Worm (Caenorhabditis elegans) whole organism, late embryonic: ENCODE data around the gene sams-5.
"Not testable (repeated sequence)": the region's sequence is repeated elsewhere in the genome, so short reads cannot be mapped to it uniquely, and the experiment has no call there.

Experiments used
- C38D4.7 ChIP-seq: fragments of 200-800 bp; sonication (Bioruptor generic); optimal IDR thresholded peaks from 2 replicates; lab custom pipeline; 2018; ENCODE audit warnings: mild to moderate bottlenecking, missing genetic modification characterization, moderate library complexity, missing compliant biosample characterization
- F13H6.1 ChIP-seq: sonication (generic microtip); optimal IDR thresholded peaks from 2 replicates; lab custom pipeline; 2016; ENCODE audit warnings: missing genetic modification characterization, missing compliant biosample characterization
- K02D7.2 ChIP-seq: sonication (generic microtip); optimal IDR thresholded peaks from 2 replicates; lab custom pipeline; 2017; ENCODE audit warnings: mild to moderate bottlenecking, missing genetic modification characterization, missing compliant biosample characterization
- K09A11.1 ChIP-seq: sonication (generic microtip); optimal IDR thresholded peaks from 2 replicates; lab custom pipeline; 2017; ENCODE audit warnings: antibody characterized with exemption, mild to moderate bottlenecking, missing genetic modification characterization, missing compliant biosample characterization; ENCODE audit not compliant: insufficient read depth
- Y22D7AL.16 ChIP-seq: sonication (generic microtip); optimal IDR thresholded peaks from 2 replicates; lab custom pipeline; 2016; ENCODE audit warnings: missing genetic modification characterization, missing compliant biosample characterization
- ahr-1 ChIP-seq: sonication (generic microtip); optimal IDR thresholded peaks from 2 replicates; lab custom pipeline; 2016; ENCODE audit warnings: missing genetic modification characterization, missing compliant biosample characterization
- ceh-14 ChIP-seq: sonication (generic microtip); optimal IDR thresholded peaks from 2 replicates; lab custom pipeline; 2016; ENCODE audit warnings: missing genotype, missing genetic modification characterization, missing compliant biosample characterization
- ceh-19 ChIP-seq: fragments of 200-800 bp; sonication (Bioruptor generic); optimal IDR thresholded peaks from 2 replicates; lab custom pipeline; 2018; ENCODE audit warnings: mild to moderate bottlenecking, missing genetic modification characterization, missing compliant biosample characterization
- ceh-2 ChIP-seq: sonication (generic microtip); optimal IDR thresholded peaks from 2 replicates; lab custom pipeline; 2016; ENCODE audit warnings: missing genotype, missing genetic modification characterization, missing compliant biosample characterization
- ceh-24 ChIP-seq: sonication (generic microtip); optimal IDR thresholded peaks from 2 replicates; lab custom pipeline; 2016; ENCODE audit warnings: mild to moderate bottlenecking, missing genetic modification characterization, missing compliant biosample characterization
- ceh-30 ChIP-seq: fragments of 150-350 bp; optimal IDR thresholded peaks from 2 replicates; lab custom pipeline; 2014; ENCODE audit warnings: missing biosample characterization, missing genetic modification characterization
- ceh-31 ChIP-seq: sonication (generic microtip); optimal IDR thresholded peaks from 2 replicates; lab custom pipeline; 2016; ENCODE audit warnings: missing genetic modification characterization, missing compliant biosample characterization
- ceh-34 ChIP-seq: sonication (generic microtip); optimal IDR thresholded peaks from 2 replicates; lab custom pipeline; 2016; ENCODE audit warnings: mild to moderate bottlenecking, missing genetic modification characterization, missing compliant biosample characterization
- ceh-48 ChIP-seq: sonication (generic microtip); optimal IDR thresholded peaks from 2 replicates; lab custom pipeline; 2016; ENCODE audit warnings: missing genetic modification characterization, inconsistent platforms, missing compliant biosample characterization
- ceh-9 ChIP-seq: sonication (generic microtip); optimal IDR thresholded peaks from 2 replicates; lab custom pipeline; 2016; ENCODE audit warnings: mild to moderate bottlenecking, missing genetic modification characterization, inconsistent platforms, missing compliant biosample characterization
- che-1 ChIP-seq: sonication (generic microtip); optimal IDR thresholded peaks from 2 replicates; lab custom pipeline; 2016; ENCODE audit warnings: mild to moderate bottlenecking, missing genetic modification characterization, missing compliant biosample characterization
- dve-1 ChIP-seq: sonication (generic microtip); optimal IDR thresholded peaks from 2 replicates; lab custom pipeline; 2017; ENCODE audit warnings: antibody characterized with exemption, mild to moderate bottlenecking, missing genetic modification characterization, missing compliant biosample characterization
- elt-2 ChIP-seq: sonication (generic microtip); optimal IDR thresholded peaks from 2 replicates; lab custom pipeline; 2016; ENCODE audit warnings: missing genetic modification reagents, missing genetic modification characterization, missing compliant biosample characterization
- elt-4 ChIP-seq: sonication (generic microtip); optimal IDR thresholded peaks from 2 replicates; lab custom pipeline; 2016; ENCODE audit warnings: missing genetic modification characterization, missing compliant biosample characterization
- eyg-1 ChIP-seq: sonication (generic microtip); optimal IDR thresholded peaks from 2 replicates; lab custom pipeline; 2016; ENCODE audit warnings: missing genotype, missing genetic modification characterization, missing compliant biosample characterization
- fax-1 ChIP-seq: sonication (generic microtip); optimal IDR thresholded peaks from 2 replicates; lab custom pipeline; 2016; ENCODE audit warnings: missing genotype, missing genetic modification characterization, missing compliant biosample characterization
- fkh-10 ChIP-seq: fragments of 150-350 bp; optimal IDR thresholded peaks from 2 replicates; lab custom pipeline; 2014; ENCODE audit warnings: missing biosample characterization, missing genetic modification reagents, missing genetic modification characterization
- hlh-13 ChIP-seq: fragments of 200-800 bp; sonication (Bioruptor generic); optimal IDR thresholded peaks from 2 replicates; lab custom pipeline; 2018; ENCODE audit warnings: mild to moderate bottlenecking, missing genetic modification characterization, missing compliant biosample characterization
- hlh-30 ChIP-seq: sonication (generic microtip); optimal IDR thresholded peaks from 2 replicates; lab custom pipeline; 2017; ENCODE audit warnings: antibody characterized with exemption, missing genetic modification characterization, missing compliant biosample characterization; ENCODE audit not compliant: insufficient read depth
- hlh-6 ChIP-seq: sonication (generic microtip); optimal IDR thresholded peaks from 2 replicates; lab custom pipeline; 2016; ENCODE audit warnings: missing genotype, missing genetic modification characterization, missing compliant biosample characterization
- lim-6 ChIP-seq: sonication (generic microtip); optimal IDR thresholded peaks from 2 replicates; lab custom pipeline; 2016; ENCODE audit warnings: missing genetic modification characterization, missing compliant biosample characterization
- lin-11 ChIP-seq: fragments of 200-800 bp; sonication (Bioruptor generic); optimal IDR thresholded peaks from 2 replicates; lab custom pipeline; 2018; ENCODE audit warnings: mild to moderate bottlenecking, missing genetic modification characterization, missing compliant biosample characterization
- madf-2 ChIP-seq: sonication (generic microtip); optimal IDR thresholded peaks from 2 replicates; lab custom pipeline; 2017; ENCODE audit warnings: missing genetic modification characterization, missing compliant biosample characterization
- mec-3 ChIP-seq: sonication (generic microtip); optimal IDR thresholded peaks from 2 replicates; lab custom pipeline; 2016; ENCODE audit warnings: borderline replicate concordance, missing genetic modification characterization, missing compliant biosample characterization
- nfya-1 ChIP-seq: sonication (generic microtip); optimal IDR thresholded peaks from 2 replicates; lab custom pipeline; 2017; ENCODE audit warnings: missing genetic modification characterization, mild to moderate bottlenecking, missing compliant biosample characterization, antibody characterized with exemption, moderate library complexity
- nhr-11 ChIP-seq: fragments of 150-350 bp; optimal IDR thresholded peaks from 2 replicates; lab custom pipeline; 2014; ENCODE audit warnings: missing biosample characterization, missing genetic modification characterization
- nhr-232 ChIP-seq: sonication (generic microtip); optimal IDR thresholded peaks from 2 replicates; lab custom pipeline; 2016; ENCODE audit warnings: missing genetic modification characterization, missing compliant biosample characterization
- npax-4 ChIP-seq: sonication (generic microtip); optimal IDR thresholded peaks from 2 replicates; lab custom pipeline; 2016; ENCODE audit warnings: missing genetic modification characterization, missing compliant biosample characterization
- pha-2 ChIP-seq: sonication (generic microtip); optimal IDR thresholded peaks from 2 replicates; lab custom pipeline; 2017; ENCODE audit warnings: mild to moderate bottlenecking, missing genetic modification characterization, missing compliant biosample characterization
- pha-4 ChIP-seq: fragments of 150-350 bp; optimal IDR thresholded peaks from 2 replicates; lab custom pipeline; 2018; ENCODE audit warnings: missing biosample characterization, missing genetic modification reagents, missing genetic modification characterization
- pqm-1 ChIP-seq: sonication (generic microtip); optimal IDR thresholded peaks from 2 replicates; lab custom pipeline; 2016; ENCODE audit warnings: missing genetic modification characterization, missing compliant biosample characterization
- ref-2 ChIP-seq: sonication (generic microtip); optimal IDR thresholded peaks from 2 replicates; lab custom pipeline; 2016; ENCODE audit warnings: missing genetic modification characterization, missing compliant biosample characterization
- rnt-1 ChIP-seq: sonication (generic microtip); optimal IDR thresholded peaks from 2 replicates; lab custom pipeline; 2016; ENCODE audit warnings: missing genetic modification characterization, missing compliant biosample characterization
- sdc-2 ChIP-seq: sonication (generic microtip); optimal IDR thresholded peaks from 2 replicates; lab custom pipeline; 2016; ENCODE audit warnings: missing genotype, missing genetic modification characterization, missing compliant biosample characterization
- sox-4 ChIP-seq: sonication (generic microtip); optimal IDR thresholded peaks from 2 replicates; lab custom pipeline; 2017; ENCODE audit warnings: mild to moderate bottlenecking, missing genetic modification characterization, inconsistent platforms, missing compliant biosample characterization
- unc-42 ChIP-seq: sonication (generic microtip); optimal IDR thresholded peaks from 2 replicates; lab custom pipeline; 2016; ENCODE audit warnings: missing genotype, missing genetic modification characterization, missing compliant biosample characterization
- unc-86 ChIP-seq: sonication (generic microtip); optimal IDR thresholded peaks from 2 replicates; lab custom pipeline; 2016; ENCODE audit warnings: missing genetic modification characterization, missing compliant biosample characterization
- ztf-16 ChIP-seq: sonication (generic microtip); optimal IDR thresholded peaks from 2 replicates; lab custom pipeline; 2017; ENCODE audit warnings: missing genetic modification characterization, missing compliant biosample characterization

The sams-5 gene

DNA sequence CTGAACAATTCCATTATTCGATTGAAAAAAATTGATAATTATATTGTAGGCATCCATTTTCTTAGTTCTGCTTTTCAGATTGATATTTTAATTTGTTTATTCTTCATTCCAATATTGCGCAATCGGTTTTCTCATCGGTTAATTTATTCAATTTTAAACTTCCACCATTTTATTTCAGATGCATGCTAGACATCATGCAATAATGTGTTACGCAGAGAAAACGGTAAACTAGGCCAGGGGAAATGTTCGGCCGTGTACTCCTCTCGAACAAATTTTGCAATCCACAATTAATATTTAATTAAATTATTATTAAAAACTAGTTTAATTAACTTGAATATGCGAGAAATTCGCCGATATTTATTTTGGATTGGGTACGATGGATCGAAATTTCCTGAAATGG lies 42.3 kb upstream of the sams-5 start, which contains the start of gene Y73B6BL.29 (continued):
- peak; percentile 12 for TF ChIP-seq unc-86 (tag; lab: Kevin White, UChicago)
- no peak for TF ChIP-seq dve-1 (tag; lab: Kevin White, UChicago)
- TF ChIP-seq F13H6.1 (tag; lab: Kevin White, UChicago), result peak; percentile 46
- no peak for TF ChIP-seq C38D4.7 (GFP tag; lab: Kevin White, UChicago)
- no peak for TF ChIP-seq che-1 (tag; lab: Kevin White, UChicago)
- TF ChIP-seq rnt-1 (tag; lab: Kevin White, UChicago), result peak; percentile 59
- TF ChIP-seq ceh-34 (tag; lab: Kevin White, UChicago), result peak; percentile 13
- TF ChIP-seq ref-2 (tag; lab: Kevin White, UChicago), result peak; percentile 90
- no peak for TF ChIP-seq pha-4 (tag; lab: Kevin White, UChicago)
- no peak for TF ChIP-seq ahr-1
- TF ChIP-seq fax-1, result peak; percentile 75
- TF ChIP-seq elt-2 (tag; lab: Kevin White, UChicago), result peak; percentile 58
- TF ChIP-seq nhr-232 (tag; lab: Kevin White, UChicago), result no peak
- no peak for TF ChIP-seq K09A11.1
- peak; percentile 32 for TF ChIP-seq lim-6
- TF ChIP-seq nhr-11 (tag; lab: Kevin White, UChicago), result no peak
- TF ChIP-seq ceh-2 (tag; lab: Kevin White, UChicago), result peak; percentile 92
- TF ChIP-seq Y22D7AL.16 (tag; lab: Kevin White, UChicago), result no peak
- no peak for TF ChIP-seq fkh-10
- TF ChIP-seq unc-42 (tag; lab: Kevin White, UChicago), result peak; percentile 82
- no peak for TF ChIP-seq ceh-48 (tag; lab: Kevin White, UChicago)
- no peak for TF ChIP-seq K02D7.2 (tag; lab: Kevin White, UChicago)
- no peak for TF ChIP-seq ceh-24 (tag; lab: Kevin White, UChicago)
- TF ChIP-seq sdc-2 (tag; lab: Kevin White, UChicago), result no peak
- TF ChIP-seq ztf-16 (tag; lab: Kevin White, UChicago), result peak; percentile 17
- TF ChIP-seq sox-4 (tag; lab: Kevin White, UChicago), result no peak
- no peak for TF ChIP-seq hlh-30 (tag; lab: Kevin White, UChicago)
- peak; percentile 73 for TF ChIP-seq mec-3
- TF ChIP-seq ceh-9 (tag; lab: Kevin White, UChicago), result no peak
- no peak for TF ChIP-seq eyg-1 (tag; lab: Kevin White, UChicago)
- no peak for TF ChIP-seq hlh-6
- peak; percentile 50 for TF ChIP-seq nfya-1 (tag; lab: Kevin White, UChicago)
- TF ChIP-seq ceh-19 (GFP tag; lab: Kevin White, UChicago), result peak; percentile 56
- TF ChIP-seq pha-2 (tag; lab: Kevin White, UChicago), result peak; percentile 40
- no peak for TF ChIP-seq lin-11 (tag; lab: Kevin White, UChicago)
- TF ChIP-seq ceh-14 (tag; lab: Kevin White, UChicago), result peak; percentile 56
- no peak for TF ChIP-seq ceh-30 (tag; lab: Kevin White, UChicago)
- TF ChIP-seq madf-2 (tag; lab: Kevin White, UChicago), result no peak

DNA sequence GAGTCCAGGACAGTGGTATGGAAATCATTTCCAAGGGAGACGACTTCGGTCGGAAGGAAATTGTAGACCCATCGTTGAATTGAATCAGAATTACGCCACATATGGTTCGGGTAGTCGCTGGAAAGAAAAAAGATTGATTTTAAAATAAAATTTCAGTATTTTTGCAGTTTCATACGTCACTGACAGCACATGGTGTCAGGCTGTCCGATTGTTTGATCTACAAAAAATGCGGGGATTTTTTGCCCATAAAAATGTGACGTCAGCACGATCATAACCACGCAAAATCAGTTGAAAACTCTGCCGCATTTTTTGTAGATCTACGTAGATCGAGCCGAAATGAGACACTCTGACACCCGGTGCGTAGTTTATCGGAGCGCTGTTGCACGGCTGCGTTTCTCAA lies 38.0 kb upstream of the sams-5 start, which contains the start of gene Y73B6BL.12:
Y73B6BL.12 (minus strand) TSS at position 101 of the 400 bp plus-strand sequence.
- TF ChIP-seq lim-6; ceh-2 (tag; lab: Kevin White, UChicago); K09A11.1: not testable (repeated sequence)

DNA sequence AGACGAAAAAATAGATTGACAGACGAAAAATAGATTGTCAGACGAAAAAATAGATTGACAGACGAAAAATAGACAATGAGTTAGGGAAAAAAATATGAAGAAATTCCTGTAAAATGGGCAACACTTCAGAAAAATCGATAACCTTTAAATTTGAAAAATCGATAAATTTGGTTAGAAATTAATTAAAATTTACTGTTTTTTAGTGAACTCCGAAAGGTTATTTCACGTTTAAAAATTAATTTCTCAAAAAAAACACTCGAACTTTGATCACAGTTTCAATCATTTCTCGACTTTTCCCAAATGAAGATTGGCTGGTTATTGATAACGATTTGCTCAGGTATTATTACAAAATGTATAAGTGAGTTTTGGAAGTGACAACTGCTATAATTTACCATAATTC lies 28.1 kb upstream of the sams-5 start, which contains the start of gene csp-2:
csp-2 (plus strand) TSS at position 301 of the 400 bp plus-strand sequence.
- TF ChIP-seq hlh-13 (no peak), ceh-34 (tag; lab: Kevin White, UChicago) (no peak), elt-4 (no peak), hlh-30 (tag; lab: Kevin White, UChicago) (no peak), F13H6.1 (tag; lab: Kevin White, UChicago) (no peak), ztf-16 (tag; lab: Kevin White, UChicago) (no peak), ceh-30 (tag; lab: Kevin White, UChicago) (no peak), pqm-1 (tag; lab: Kevin White, UChicago) (no peak), ceh-31 (no peak), unc-42 (tag; lab: Kevin White, UChicago) (no peak), hlh-6 (no peak), K09A11.1 (no peak), npax-4 (tag; lab: Kevin White, UChicago) (no peak)
- TF ChIP-seq, all 69 proteins: peak for 0
